Worm (Caenorhabditis elegans) whole organism, late embryonic: Measurements from ENCODE around the gene C36E6.2.

ENCODE experiments used
- C08G9.2 ChIP-seq: sonication (generic microtip); optimal IDR thresholded peaks from 2 replicates; lab custom pipeline; 2016; ENCODE audit warnings: mild to moderate bottlenecking, missing genetic modification characterization, moderate library complexity, missing compliant biosample characterization
- C38D4.7 ChIP-seq: fragments of 200-800 bp; sonication (Bioruptor generic); optimal IDR thresholded peaks from 2 replicates; lab custom pipeline; 2018; ENCODE audit warnings: mild to moderate bottlenecking, missing genetic modification characterization, moderate library complexity, missing compliant biosample characterization
- F13H6.1 ChIP-seq: sonication (generic microtip); optimal IDR thresholded peaks from 2 replicates; lab custom pipeline; 2016; ENCODE audit warnings: missing genetic modification characterization, missing compliant biosample characterization
- T23F11.4 ChIP-seq: fragments of 200-800 bp; sonication (Bioruptor generic); optimal IDR thresholded peaks from 2 replicates; lab custom pipeline; 2018; ENCODE audit warnings: mild to moderate bottlenecking, missing genetic modification characterization, missing compliant biosample characterization
- Y22D7AL.16 ChIP-seq: sonication (generic microtip); optimal IDR thresholded peaks from 2 replicates; lab custom pipeline; 2016; ENCODE audit warnings: missing genetic modification characterization, missing compliant biosample characterization
- ceh-18 ChIP-seq: sonication (generic microtip); optimal IDR thresholded peaks from 2 replicates; lab custom pipeline; 2016; ENCODE audit warnings: missing genetic modification characterization, missing compliant biosample characterization
- ceh-22 ChIP-seq: sonication (generic microtip); optimal IDR thresholded peaks from 2 replicates; lab custom pipeline; 2017; ENCODE audit warnings: missing biosample characterization, missing genetic modification characterization
- ceh-24 ChIP-seq: sonication (generic microtip); optimal IDR thresholded peaks from 2 replicates; lab custom pipeline; 2016; ENCODE audit warnings: mild to moderate bottlenecking, missing genetic modification characterization, missing compliant biosample characterization
- ceh-30 ChIP-seq: fragments of 150-350 bp; optimal IDR thresholded peaks from 2 replicates; lab custom pipeline; 2014; ENCODE audit warnings: missing biosample characterization, missing genetic modification characterization
- ceh-45 ChIP-seq: fragments of 200-800 bp; sonication (Bioruptor generic); IDR thresholded peaks from 2 replicates; pipeline ENCODE4 v1.3.6; 2022; ENCODE audit warnings: missing genetic modification reagents, missing genetic modification characterization, missing compliant biosample characterization
- ceh-48 ChIP-seq: sonication (generic microtip); optimal IDR thresholded peaks from 2 replicates; lab custom pipeline; 2016; ENCODE audit warnings: missing genetic modification characterization, inconsistent platforms, missing compliant biosample characterization
- ceh-6 ChIP-seq: fragments of 200-800 bp; sonication (Bioruptor generic); optimal IDR thresholded peaks from 2 replicates; lab custom pipeline; 2018; ENCODE audit warnings: mild to moderate bottlenecking, missing genetic modification characterization, missing compliant biosample characterization
- ceh-9 ChIP-seq: sonication (generic microtip); optimal IDR thresholded peaks from 2 replicates; lab custom pipeline; 2016; ENCODE audit warnings: mild to moderate bottlenecking, missing genetic modification characterization, inconsistent platforms, missing compliant biosample characterization
- che-1 ChIP-seq: sonication (generic microtip); optimal IDR thresholded peaks from 2 replicates; lab custom pipeline; 2016; ENCODE audit warnings: mild to moderate bottlenecking, missing genetic modification characterization, missing compliant biosample characterization
- dve-1 ChIP-seq: sonication (generic microtip); optimal IDR thresholded peaks from 2 replicates; lab custom pipeline; 2017; ENCODE audit warnings: antibody characterized with exemption, mild to moderate bottlenecking, missing genetic modification characterization, missing compliant biosample characterization
- elt-2 ChIP-seq: sonication (generic microtip); optimal IDR thresholded peaks from 2 replicates; lab custom pipeline; 2016; ENCODE audit warnings: missing genetic modification reagents, missing genetic modification characterization, missing compliant biosample characterization
- ets-4 ChIP-seq: sonication (generic microtip); optimal IDR thresholded peaks from 2 replicates; lab custom pipeline; 2016; ENCODE audit warnings: missing genetic modification characterization, missing compliant biosample characterization
- eyg-1 ChIP-seq: sonication (generic microtip); optimal IDR thresholded peaks from 2 replicates; lab custom pipeline; 2016; ENCODE audit warnings: missing genotype, missing genetic modification characterization, missing compliant biosample characterization
- fax-1 ChIP-seq: sonication (generic microtip); optimal IDR thresholded peaks from 2 replicates; lab custom pipeline; 2016; ENCODE audit warnings: missing genotype, missing genetic modification characterization, missing compliant biosample characterization
- gmeb-2 ChIP-seq: sonication (generic microtip); optimal IDR thresholded peaks from 2 replicates; lab custom pipeline; 2016; ENCODE audit warnings: missing genetic modification characterization, inconsistent platforms, missing compliant biosample characterization
- hlh-13 ChIP-seq: fragments of 200-800 bp; sonication (Bioruptor generic); optimal IDR thresholded peaks from 2 replicates; lab custom pipeline; 2018; ENCODE audit warnings: mild to moderate bottlenecking, missing genetic modification characterization, missing compliant biosample characterization
- hlh-6 ChIP-seq: sonication (generic microtip); optimal IDR thresholded peaks from 2 replicates; lab custom pipeline; 2016; ENCODE audit warnings: missing genotype, missing genetic modification characterization, missing compliant biosample characterization
- lim-6 ChIP-seq: sonication (generic microtip); optimal IDR thresholded peaks from 2 replicates; lab custom pipeline; 2016; ENCODE audit warnings: missing genetic modification characterization, missing compliant biosample characterization
- nhr-11 ChIP-seq: fragments of 150-350 bp; optimal IDR thresholded peaks from 2 replicates; lab custom pipeline; 2014; ENCODE audit warnings: missing biosample characterization, missing genetic modification characterization
- nhr-232 ChIP-seq: sonication (generic microtip); optimal IDR thresholded peaks from 2 replicates; lab custom pipeline; 2016; ENCODE audit warnings: missing genetic modification characterization, missing compliant biosample characterization
- npax-4 ChIP-seq: sonication (generic microtip); optimal IDR thresholded peaks from 2 replicates; lab custom pipeline; 2016; ENCODE audit warnings: missing genetic modification characterization, missing compliant biosample characterization
- odd-2 ChIP-seq: sonication (generic microtip); optimal IDR thresholded peaks from 2 replicates; lab custom pipeline; 2017; ENCODE audit warnings: antibody characterized with exemption, mild to moderate bottlenecking, missing genetic modification characterization, missing compliant biosample characterization
- pha-2 ChIP-seq: sonication (generic microtip); optimal IDR thresholded peaks from 2 replicates; lab custom pipeline; 2017; ENCODE audit warnings: mild to moderate bottlenecking, missing genetic modification characterization, missing compliant biosample characterization
- pros-1 ChIP-seq: fragments of 150-350 bp; optimal IDR thresholded peaks from 2 replicates; lab custom pipeline; 2014; ENCODE audit warnings: missing biosample characterization, missing genetic modification reagents, missing genetic modification characterization
- rnt-1 ChIP-seq: sonication (generic microtip); optimal IDR thresholded peaks from 2 replicates; lab custom pipeline; 2016; ENCODE audit warnings: missing genetic modification characterization, missing compliant biosample characterization
- sdc-2 ChIP-seq: sonication (generic microtip); optimal IDR thresholded peaks from 2 replicates; lab custom pipeline; 2016; ENCODE audit warnings: missing genotype, missing genetic modification characterization, missing compliant biosample characterization
- sox-2 ChIP-seq: fragments of 200-800 bp; sonication (Bioruptor generic); IDR thresholded peaks from 2 replicates; pipeline ENCODE4 v1.3.6; 2022; ENCODE audit warnings: missing genetic modification reagents, missing genetic modification characterization, missing compliant biosample characterization
- sox-4 ChIP-seq: sonication (generic microtip); optimal IDR thresholded peaks from 2 replicates; lab custom pipeline; 2017; ENCODE audit warnings: mild to moderate bottlenecking, missing genetic modification characterization, inconsistent platforms, missing compliant biosample characterization
- tbx-2 ChIP-seq: sonication (generic microtip); optimal IDR thresholded peaks from 2 replicates; lab custom pipeline; 2016; ENCODE audit warnings: missing genetic modification characterization, missing compliant biosample characterization
- tbx-7 ChIP-seq: sonication (generic microtip); optimal IDR thresholded peaks from 2 replicates; lab custom pipeline; 2016; ENCODE audit warnings: missing genotype, missing genetic modification characterization, missing compliant biosample characterization
- unc-55 ChIP-seq: sonication (generic microtip); optimal IDR thresholded peaks from 2 replicates; lab custom pipeline; 2017; ENCODE audit warnings: missing biosample characterization, missing genetic modification reagents, missing genetic modification characterization
- unc-86 ChIP-seq: sonication (generic microtip); optimal IDR thresholded peaks from 2 replicates; lab custom pipeline; 2016; ENCODE audit warnings: missing genetic modification characterization, missing compliant biosample characterization
- zip-5 ChIP-seq: sonication (generic microtip); optimal IDR thresholded peaks from 2 replicates; lab custom pipeline; 2016; ENCODE audit warnings: missing genetic modification characterization, missing compliant biosample characterization

The C36E6.2 gene

DNA sequence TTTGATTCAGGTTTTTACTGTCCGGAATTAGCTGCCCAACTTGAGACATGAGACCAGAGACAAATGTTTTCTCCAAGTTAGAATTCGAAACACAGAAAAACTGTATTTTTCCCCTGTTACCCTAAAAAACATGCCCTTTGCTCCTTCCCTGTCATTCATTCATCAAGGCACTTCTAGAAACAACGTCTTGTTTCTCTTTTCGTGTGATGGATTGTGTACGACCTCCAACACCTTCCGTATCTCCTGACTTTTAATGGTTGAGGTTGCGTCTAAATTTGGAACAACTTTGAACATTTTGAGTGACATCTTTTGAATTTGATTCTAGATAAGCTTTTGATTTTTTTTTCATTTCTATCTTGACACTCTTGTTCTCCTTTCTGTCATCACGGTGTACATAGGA lies 28.9 kb upstream of the C36E6.2 start:
- TF ChIP-seq pha-2 (tag; lab: Kevin White, UChicago) (no peak), T23F11.4 (GFP tag; lab: Kevin White, UChicago) (no peak), sox-2 (GFP tag; lab: Robert Waterston, UW) (no peak)
- TF ChIP-seq, all 69 proteins: peak for 0

ce11 chrX:17423894-17424594 lies 27.4 kb upstream of the C36E6.2 start:
- TF ChIP-seq sdc-2 (tag; lab: Kevin White, UChicago) (no peak), dve-1 (tag; lab: Kevin White, UChicago) (no peak), ceh-22 (no peak), fax-1 (tag; lab: Kevin White, UChicago) (no peak), zip-5 (no peak), Y22D7AL.16 (tag; lab: Kevin White, UChicago) (no peak), unc-55 (GFP tag; lab: Kevin White, UChicago) (no peak), rnt-1 (tag; lab: Kevin White, UChicago) (no peak), odd-2 (tag; lab: Kevin White, UChicago) (no peak), ets-4 (tag; lab: Kevin White, UChicago) (no peak), ceh-48 (no peak), sox-4 (tag; lab: Kevin White, UChicago) (no peak), ceh-6 (GFP tag; lab: Kevin White, UChicago) (no peak), F13H6.1 (tag; lab: Kevin White, UChicago) (no peak), ceh-9 (tag; lab: Kevin White, UChicago) (no peak), eyg-1 (tag; lab: Kevin White, UChicago) (no peak), tbx-2 (no peak)

- TF ChIP-seq npax-4 (tag; lab: Kevin White, UChicago) (no peak), lim-6 (tag; lab: Kevin White, UChicago) (no peak)
These were observed 26.9 kb upstream of the C36E6.2 start for ce11 chrX:17424595-17424913.

DNA sequence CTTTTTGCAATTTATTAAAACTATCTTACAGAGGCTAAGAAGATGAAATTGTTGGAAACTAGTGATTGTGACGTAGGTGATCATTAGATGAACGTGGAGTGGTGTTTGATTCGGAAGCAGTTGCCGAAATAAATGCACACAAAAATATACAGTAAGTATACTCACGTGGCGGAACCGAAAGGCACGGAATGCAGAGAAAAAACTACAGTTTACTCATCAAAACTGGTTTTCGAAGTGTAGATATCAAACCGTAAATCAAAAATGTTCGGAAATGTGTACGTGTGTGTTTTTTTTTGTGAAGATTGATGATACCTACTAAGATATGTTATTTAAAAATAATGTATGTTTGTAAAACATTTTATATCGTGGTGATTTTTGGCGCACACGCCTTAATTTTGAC lies 24.8 kb upstream of the C36E6.2 start:
- no peak for TF ChIP-seq eyg-1 (tag; lab: Kevin White, UChicago)
- no peak for TF ChIP-seq ceh-24 (tag; lab: Kevin White, UChicago)
- TF ChIP-seq nhr-11 (tag; lab: Kevin White, UChicago), result no peak
- TF ChIP-seq C08G9.2 (tag; lab: Kevin White, UChicago), result no peak
- TF ChIP-seq hlh-6 (tag; lab: Kevin White, UChicago), result no peak
- no peak for TF ChIP-seq hlh-13 (GFP tag; lab: Kevin White, UChicago)
- TF ChIP-seq pros-1 (tag; lab: Kevin White, UChicago), result no peak
- TF ChIP-seq che-1 (tag; lab: Kevin White, UChicago), result no peak
- no peak for TF ChIP-seq unc-86 (tag; lab: Kevin White, UChicago)
- TF ChIP-seq ceh-22, result no peak

DNA sequence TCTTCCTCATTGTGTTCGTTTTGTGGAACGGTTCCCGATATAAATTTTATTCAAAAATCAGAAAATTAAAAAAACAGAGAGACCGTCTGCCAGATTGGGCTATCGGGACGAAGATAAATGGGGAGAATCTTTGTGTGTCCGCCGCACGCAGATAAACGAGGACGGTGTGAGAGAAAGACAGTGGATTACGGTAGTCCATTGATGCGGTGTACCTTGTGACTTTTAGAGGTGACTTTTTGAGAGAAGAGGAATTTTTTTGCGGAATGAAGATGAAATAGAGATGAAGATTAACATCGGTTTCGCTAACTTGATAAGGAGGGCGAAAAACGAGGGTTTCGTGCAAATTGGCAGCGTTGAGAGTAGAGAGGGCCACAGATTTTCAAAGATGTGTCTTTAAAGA lies 23.7 kb upstream of the C36E6.2 start:
- TF ChIP-seq elt-2 (tag; lab: Kevin White, UChicago), result no peak
- no peak for TF ChIP-seq pha-2 (tag; lab: Kevin White, UChicago)
- TF ChIP-seq sox-2 (GFP tag; lab: Robert Waterston, UW), result no peak

DNA sequence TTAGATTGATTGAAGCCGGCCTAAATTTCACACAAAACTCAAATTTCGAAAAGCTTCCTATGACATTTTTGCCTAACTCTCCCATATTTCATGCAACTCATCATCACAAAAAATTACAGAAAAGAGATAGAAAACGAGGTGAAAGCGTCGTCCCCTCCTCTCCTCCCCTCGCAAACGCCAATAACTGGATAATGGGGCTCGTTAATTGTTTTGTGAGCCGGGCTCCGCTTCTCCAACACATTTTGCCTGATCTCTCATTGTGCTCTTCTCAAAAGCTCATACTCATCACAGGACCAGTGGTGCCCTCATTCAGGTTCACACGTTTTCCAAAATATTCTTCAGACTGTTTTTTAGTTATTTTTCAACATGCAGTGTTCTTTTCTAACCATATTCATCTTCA lies 22.7 kb upstream of the C36E6.2 start, which contains the start of gene pbo-6:
Gene pbo-6, plus strand, starts transcription at position 240 of the 400 bp plus-strand sequence.
- TF ChIP-seq unc-86 (tag; lab: Kevin White, UChicago) (no peak), odd-2 (tag; lab: Kevin White, UChicago) (no peak), ets-4 (tag; lab: Kevin White, UChicago) (no peak), ceh-45 (no peak), nhr-232 (tag; lab: Kevin White, UChicago) (no peak), C38D4.7 (no peak), ceh-30 (no peak), tbx-7 (tag; lab: Kevin White, UChicago) (no peak), tbx-2 (no peak), fax-1 (tag; lab: Kevin White, UChicago) (no peak), gmeb-2 (tag; lab: Kevin White, UChicago) (no peak), ceh-18 (tag; lab: Kevin White, UChicago) (no peak), ceh-24 (tag; lab: Kevin White, UChicago) (no peak)
